Fruit fly (Drosophila melanogaster) whole organism, embryonic: ENCODE measurements around the gene Trax.

ENCODE experiments used
- CG11085 ChIP-seq: fragments of 200-800 bp; sonication (Bioruptor generic); IDR thresholded peaks from 2 replicates; pipeline ENCODE4 v1.3.6; 2022; ENCODE audit warnings: missing biosample characterization, missing genetic modification characterization
- CG11398 ChIP-seq: fragments of 200-800 bp; sonication (Bioruptor generic); optimal IDR thresholded peaks from 2 replicates; lab custom pipeline; 2016; ENCODE audit warnings: missing biosample characterization, missing genetic modification characterization
- CG14014 ChIP-seq: fragments of 200-800 bp; sonication (Bioruptor generic); IDR thresholded peaks from 2 replicates; pipeline ENCODE4 v1.3.6; 2022; ENCODE audit warnings: missing biosample characterization, missing genetic modification characterization
- CG16779 ChIP-seq: fragments of 200-800 bp; sonication (Bioruptor generic); IDR thresholded peaks from 2 replicates; pipeline ENCODE4 v1.3.6; 2022; ENCODE audit warnings: missing biosample characterization, missing genetic modification characterization
- CG16815 ChIP-seq: fragments of 200-800 bp; sonication (Bioruptor generic); optimal IDR thresholded peaks from 3 replicates; lab custom pipeline; 2017; ENCODE audit warnings: missing biosample characterization, mild to moderate bottlenecking, missing genetic modification characterization
- CG18764 ChIP-seq: fragments of 200-800 bp; sonication (Bioruptor generic); optimal IDR thresholded peaks from 3 replicates; lab custom pipeline; 2016; ENCODE audit warnings: missing biosample characterization, missing genetic modification characterization
- CG2889 ChIP-seq: fragments of 200-800 bp; sonication (Bioruptor generic); IDR thresholded peaks from 3 replicates; pipeline ENCODE4 v1.3.6; 2022; ENCODE audit warnings: missing biosample characterization, missing genetic modification characterization
- CG31224 ChIP-seq: fragments of 200-800 bp; sonication (Bioruptor generic); IDR thresholded peaks from 2 replicates; pipeline ENCODE4 v1.3.6; 2022; ENCODE audit warnings: missing biosample characterization, missing genetic modification characterization
- CG31365 ChIP-seq: fragments of 200-800 bp; sonication (Bioruptor generic); optimal IDR thresholded peaks from 2 replicates; lab custom pipeline; 2018; ENCODE audit warnings: missing biosample characterization, mild to moderate bottlenecking, missing genetic modification characterization
- CG31388 ChIP-seq: fragments of 200-800 bp; sonication (Bioruptor generic); optimal IDR thresholded peaks from 2 replicates; lab custom pipeline; 2016; ENCODE audit warnings: missing biosample characterization, missing genetic modification characterization
- CG42726 ChIP-seq: fragments of 200-800 bp; sonication (Bioruptor generic); IDR thresholded peaks from 2 replicates; pipeline ENCODE4 v1.3.6; 2022; ENCODE audit warnings: missing biosample characterization, missing genetic modification characterization; ENCODE audit not compliant: partially characterized antibody
- CG4360 ChIP-seq: fragments of 200-800 bp; sonication (Bioruptor generic); IDR thresholded peaks from 2 replicates; pipeline ENCODE4 v1.3.6; 2022; ENCODE audit warnings: missing biosample characterization, missing genetic modification characterization
- CG6254 ChIP-seq: fragments of 200-800 bp; sonication (Bioruptor generic); optimal IDR thresholded peaks from 3 replicates; lab custom pipeline; 2017; ENCODE audit warnings: mild to moderate bottlenecking, missing biosample characterization, missing genetic modification reagents, missing genetic modification characterization
- CG6689 ChIP-seq: fragments of 200-800 bp; sonication (Bioruptor generic); IDR thresholded peaks from 2 replicates; pipeline ENCODE4 v1.3.6; 2022; ENCODE audit warnings: missing biosample characterization, missing genetic modification characterization
- CG7357 ChIP-seq: fragments of 200-800 bp; sonication (Bioruptor generic); IDR thresholded peaks from 3 replicates; pipeline ENCODE4 v1.3.6; 2022; ENCODE audit warnings: missing biosample characterization, missing genetic modification characterization
- CG8089 ChIP-seq: fragments of 200-800 bp; sonication (Bioruptor generic); optimal IDR thresholded peaks from 3 replicates; lab custom pipeline; 2016; ENCODE audit warnings: missing biosample characterization, missing genetic modification characterization
- Dp ChIP-seq: fragments of 200-800 bp; sonication (Bioruptor generic); optimal IDR thresholded peaks from 2 replicates; lab custom pipeline; 2018; ENCODE audit warnings: missing biosample characterization, mild to moderate bottlenecking, missing genetic modification characterization, moderate library complexity
- Dref ChIP-seq: fragments of 200-800 bp; sonication (Bioruptor generic); IDR thresholded peaks from 2 replicates; pipeline ENCODE4 v1.3.6; 2022; ENCODE audit warnings: missing biosample characterization, missing genetic modification characterization
- Drgx ChIP-seq: fragments of 200-800 bp; sonication (Bioruptor generic); IDR thresholded peaks from 2 replicates; pipeline ENCODE4 v1.3.6; 2022; ENCODE audit warnings: missing biosample characterization, missing genetic modification characterization
- Ets65A ChIP-seq: fragments of 200-800 bp; sonication (Bioruptor generic); peaks from one replicate; lab custom pipeline; 2016; ENCODE audit warnings: missing biosample characterization, missing genetic modification characterization
- HLH54F ChIP-seq: fragments of 200-800 bp; sonication (Bioruptor generic); optimal IDR thresholded peaks from 3 replicates; lab custom pipeline; 2016; ENCODE audit warnings: missing biosample characterization, missing genetic modification characterization
- Hmx ChIP-seq: fragments of 200-800 bp; sonication (Bioruptor generic); optimal IDR thresholded peaks from 2 replicates; lab custom pipeline; 2016; ENCODE audit warnings: missing biosample characterization, missing genetic modification characterization
- Hr3 ChIP-seq: fragments of 200-800 bp; sonication (Bioruptor generic); optimal IDR thresholded peaks from 3 replicates; lab custom pipeline; 2016; ENCODE audit warnings: missing biosample characterization, missing genetic modification characterization
- MBD-R2 ChIP-seq: fragments of 200-800 bp; sonication (Bioruptor generic); IDR thresholded peaks from 2 replicates; pipeline ENCODE4 v1.3.6; 2022; ENCODE audit warnings: missing biosample characterization, missing genetic modification characterization
- Oaz ChIP-seq: fragments of 200-800 bp; sonication (Bioruptor generic); IDR thresholded peaks from 2 replicates; pipeline ENCODE4 v1.3.6; 2022; ENCODE audit warnings: missing biosample characterization, missing genetic modification characterization
- Pdp1 ChIP-seq, 2 experiments: fragments of 200-800 bp; sonication (Bioruptor generic); optimal IDR thresholded peaks; 3 replicates each; lab custom pipeline; 2016; ENCODE audit warnings: missing biosample characterization in 2 of 2, missing genetic modification characterization in 2 of 2, mild to moderate bottlenecking in 1 of 2, moderate library complexity in 1 of 2
- Stat92E ChIP-seq, 3 experiments: fragments of >200 bp in 2 of 3; fragments of 200-800 bp in 1 of 3; sonication (Bioruptor generic) in 1 of 3; optimal IDR thresholded peaks; 2 replicates each; lab custom pipeline; 2017 to 2019; ENCODE audit warnings: missing biosample characterization in 3 of 3, missing genetic modification characterization in 3 of 3, mild to moderate bottlenecking in 1 of 3, moderate library complexity in 1 of 3
- ap ChIP-seq: fragments of 200-800 bp; sonication (Bioruptor generic); IDR thresholded peaks from 2 replicates; pipeline ENCODE4 v1.3.6; 2022; ENCODE audit warnings: missing biosample characterization, missing genetic modification characterization
- br ChIP-seq: fragments of >200 bp; optimal IDR thresholded peaks from 2 replicates; lab custom pipeline; 2017
- bsh ChIP-seq, 2 experiments: fragments of 200-800 bp; sonication (Bioruptor generic); optimal IDR thresholded peaks; 2 replicates each; lab custom pipeline; 2017 to 2018; ENCODE audit warnings: mild to moderate bottlenecking in 2 of 2, missing biosample characterization in 2 of 2, missing genetic modification characterization in 2 of 2, moderate library complexity in 1 of 2
- cato ChIP-seq: fragments of 200-800 bp; sonication (Bioruptor generic); optimal IDR thresholded peaks from 2 replicates; lab custom pipeline; 2016; ENCODE audit warnings: missing biosample characterization, missing genetic modification characterization, borderline replicate concordance
- cg ChIP-seq: fragments of 200-800 bp; sonication (Bioruptor generic); optimal IDR thresholded peaks from 3 replicates; lab custom pipeline; 2019; ENCODE audit warnings: missing biosample characterization, mild to moderate bottlenecking, missing genetic modification characterization, moderate library complexity
- crp ChIP-seq, 2 experiments: fragments of 200-800 bp; sonication (Bioruptor generic); optimal IDR thresholded peaks; 2 replicates in 1 of 2; 3 replicates in 1 of 2; lab custom pipeline; 2017; ENCODE audit warnings: missing biosample characterization in 2 of 2, missing genetic modification characterization in 2 of 2, mild to moderate bottlenecking in 1 of 2, moderate library complexity in 1 of 2
- danr ChIP-seq: fragments of 200-800 bp; sonication (Bioruptor generic); IDR thresholded peaks from 2 replicates; pipeline ENCODE4 v1.3.6; 2022; ENCODE audit warnings: missing biosample characterization, missing genetic modification characterization
- ewg ChIP-seq: fragments of 200-800 bp; sonication (Bioruptor generic); optimal IDR thresholded peaks from 3 replicates; lab custom pipeline; 2017; ENCODE audit warnings: mild to moderate bottlenecking, missing biosample characterization, missing genetic modification reagents, missing genetic modification characterization
- gt ChIP-seq: fragments of 200-800 bp; sonication (Bioruptor generic); IDR thresholded peaks from 2 replicates; pipeline ENCODE4 v1.3.6; 2022; ENCODE audit warnings: missing biosample characterization, missing genetic modification characterization
- h ChIP-seq: fragments of >200 bp; optimal IDR thresholded peaks from 2 replicates; lab custom pipeline; 2017
- her ChIP-seq: fragments of 200-800 bp; sonication (Bioruptor generic); optimal IDR thresholded peaks from 2 replicates; lab custom pipeline; 2016; ENCODE audit warnings: missing biosample characterization, missing genetic modification characterization
- pum ChIP-seq: fragments of 200-800 bp; sonication (Bioruptor generic); optimal IDR thresholded peaks from 2 replicates; lab custom pipeline; 2016; ENCODE audit warnings: missing biosample characterization, missing genetic modification characterization
- row ChIP-seq: fragments of 200-800 bp; sonication (Bioruptor generic); IDR thresholded peaks from 3 replicates; pipeline ENCODE4 v1.3.6; 2022; ENCODE audit warnings: missing biosample characterization, missing genetic modification characterization
- schlank ChIP-seq: fragments of 200-800 bp; sonication (Bioruptor generic); optimal IDR thresholded peaks from 2 replicates; lab custom pipeline; 2018; ENCODE audit warnings: missing biosample characterization, mild to moderate bottlenecking, missing genetic modification characterization
- sna ChIP-seq: fragments of 200-800 bp; sonication (Bioruptor generic); IDR thresholded peaks from 2 replicates; pipeline ENCODE4 v1.3.6; 2022; ENCODE audit warnings: missing biosample characterization, missing genetic modification characterization; ENCODE audit not compliant: partially characterized antibody
- sr ChIP-seq: fragments of 200-800 bp; sonication (Bioruptor generic); IDR thresholded peaks from 3 replicates; pipeline ENCODE4 v1.3.6; 2022; ENCODE audit warnings: missing biosample characterization, missing genetic modification characterization
- sug ChIP-seq: fragments of 200-800 bp; optimal IDR thresholded peaks from 2 replicates; lab custom pipeline; 2019; ENCODE audit warnings: missing biosample characterization, mild to moderate bottlenecking, missing genetic modification characterization, moderate library complexity
- tio ChIP-seq: fragments of 200-800 bp; sonication (Bioruptor generic); optimal IDR thresholded peaks from 2 replicates; lab custom pipeline; 2017; ENCODE audit warnings: missing biosample characterization, missing genetic modification characterization, inconsistent platforms
- trem ChIP-seq: fragments of 200-800 bp; optimal IDR thresholded peaks from 3 replicates; lab custom pipeline; 2019; ENCODE audit warnings: missing biosample characterization, mild to moderate bottlenecking, missing genetic modification characterization, moderate library complexity
- trh ChIP-seq: fragments of 200-800 bp; sonication (Bioruptor generic); optimal IDR thresholded peaks from 2 replicates; lab custom pipeline; 2016; ENCODE audit warnings: missing biosample characterization, missing genetic modification characterization
- tx ChIP-seq: fragments of 200-800 bp; sonication (Bioruptor generic); optimal IDR thresholded peaks from 2 replicates; lab custom pipeline; 2016; ENCODE audit warnings: missing biosample characterization, missing genetic modification characterization
- z ChIP-seq: fragments of 200-800 bp; sonication (Bioruptor generic); IDR thresholded peaks from 3 replicates; pipeline ENCODE4 v1.3.6; 2022; ENCODE audit warnings: missing biosample characterization, missing genetic modification characterization
- zen ChIP-seq: fragments of 200-800 bp; sonication (Bioruptor generic); optimal IDR thresholded peaks from 3 replicates; lab custom pipeline; 2018; ENCODE audit warnings: missing biosample characterization, mild to moderate bottlenecking, missing genetic modification characterization, moderate library complexity
- zen2 ChIP-seq: fragments of 200-800 bp; sonication (Bioruptor generic); IDR thresholded peaks from 3 replicates; pipeline ENCODE4 v1.3.6; 2022; ENCODE audit warnings: missing biosample characterization, missing genetic modification characterization; ENCODE audit not compliant: partially characterized antibody

The Trax gene

dm6 chr3R:15408131-15408731 is 46.7 kb downstream of the Trax start, which contains the start of gene Atx2 (continued):
- TF ChIP-seq CG11398 (GFP tag; lab: Kevin White, UChicago) = no peak
- peak; percentile 89 for TF ChIP-seq Ets65A (GFP tag; lab: Kevin White, UChicago)
- no peak for TF ChIP-seq CG2889
- no peak for TF ChIP-seq cg (GFP tag; lab: Kevin White, UChicago)
- no peak for TF ChIP-seq CG16779 (GFP tag; lab: Robert Waterston, UW)
- no peak for TF ChIP-seq ap (GFP tag; lab: Robert Waterston, UW)
- TF ChIP-seq sug (tag; lab: Kevin White, UChicago) = peak; percentile 30
- peak; percentile 56 for TF ChIP-seq trem (tag; lab: Kevin White, UChicago)
- no peak for TF ChIP-seq cato (GFP tag; lab: Kevin White, UChicago)
- peak in 1 of 2 experiments; percentile 39 for TF ChIP-seq crp (GFP tag; optimal IDR thresholded peaks at IDR 0.05; lab: Kevin White, UChicago)
- peak; percentile 55 for TF ChIP-seq her (GFP tag; lab: Kevin White, UChicago)
- TF ChIP-seq Drgx = no peak
- TF ChIP-seq schlank (tag; lab: Kevin White, UChicago) = no peak
- peak; percentile 19 for TF ChIP-seq pum (GFP tag; lab: Kevin White, UChicago)
- TF ChIP-seq HLH54F (GFP tag; lab: Kevin White, UChicago) = peak; percentile 59
- TF ChIP-seq CG6689 (GFP tag; lab: Robert Waterston, UW) = no peak
- TF ChIP-seq row = peak; percentile 54
- TF ChIP-seq sr = no peak
- no peak for TF ChIP-seq trh (GFP tag; lab: Kevin White, UChicago)
- no peak for TF ChIP-seq h (lab: Kevin White, UChicago)
- peak in 1 of 2 experiments; percentile 5 for TF ChIP-seq bsh (GFP tag; optimal IDR thresholded peaks at IDR 0.05; lab: Kevin White, UChicago)
- TF ChIP-seq tio (GFP tag; lab: Kevin White, UChicago) = no peak
- no peak for TF ChIP-seq Oaz
- TF ChIP-seq Dref (GFP tag; lab: Robert Waterston, UW) = peak; percentile 98
- TF ChIP-seq CG42726 = peak; percentile 82
- peak; percentile 92 for TF ChIP-seq sna (GFP tag; lab: Robert Waterston, UW)
- no peak for TF ChIP-seq CG4360 (GFP tag; lab: Robert Waterston, UW)
- TF ChIP-seq zen2 (GFP tag; lab: Robert Waterston, UW) = peak; percentile 87
- peak; percentile 64 for TF ChIP-seq MBD-R2 (GFP tag; lab: Robert Waterston, UW)
- no peak for TF ChIP-seq Hr3
- TF ChIP-seq CG16815 (GFP tag; lab: Kevin White, UChicago) = peak; percentile 20
- TF ChIP-seq br (lab: Kevin White, UChicago) = no peak
- TF ChIP-seq ewg = peak; percentile 78
- 0 out of 2 replicates have a peak, but pooled peaks have one; percentile 36 for TF ChIP-seq CG14014 (GFP tag; lab: Robert Waterston, UW)
- TF ChIP-seq CG8089 (GFP tag; lab: Kevin White, UChicago) = no peak
- peak; percentile 17 for TF ChIP-seq tx (GFP tag; lab: Kevin White, UChicago)
- peak; percentile 48 for TF ChIP-seq zen (tag; lab: Kevin White, UChicago)
- no peak for TF ChIP-seq CG11085 (GFP tag; lab: Robert Waterston, UW)
- TF ChIP-seq Dp (GFP tag; lab: Kevin White, UChicago) = peak; percentile 97
- no peak for TF ChIP-seq z (GFP tag; lab: Robert Waterston, UW)
- peak in 1 of 3 experiments; percentile 38 for TF ChIP-seq Stat92E (GFP tag; optimal IDR thresholded peaks at IDR 0.05; lab: Kevin White, UChicago)
- no peak for TF ChIP-seq CG31224 (GFP tag; lab: Robert Waterston, UW)
- TF ChIP-seq danr (GFP tag; lab: Robert Waterston, UW) = no peak
- no peak for TF ChIP-seq CG18764
- no peak for TF ChIP-seq CG31365
- TF ChIP-seq CG31388 (GFP tag; lab: Kevin White, UChicago) = no peak
- no peak for TF ChIP-seq CG6254 (GFP tag; lab: Kevin White, UChicago)
- no peak for TF ChIP-seq Hmx (GFP tag; lab: Kevin White, UChicago)
- no peak for TF ChIP-seq CG7357 (GFP tag; lab: Robert Waterston, UW)
- no peak for TF ChIP-seq gt (GFP tag; lab: Robert Waterston, UW)
- peak in 1 of 2 experiments; percentile 31 for TF ChIP-seq Pdp1 (GFP tag; optimal IDR thresholded peaks at IDR 0.05; lab: Kevin White, UChicago)
